Fruit fly (Drosophila melanogaster): Measurements from ENCODE around the gene COX7AL.

DNA sequence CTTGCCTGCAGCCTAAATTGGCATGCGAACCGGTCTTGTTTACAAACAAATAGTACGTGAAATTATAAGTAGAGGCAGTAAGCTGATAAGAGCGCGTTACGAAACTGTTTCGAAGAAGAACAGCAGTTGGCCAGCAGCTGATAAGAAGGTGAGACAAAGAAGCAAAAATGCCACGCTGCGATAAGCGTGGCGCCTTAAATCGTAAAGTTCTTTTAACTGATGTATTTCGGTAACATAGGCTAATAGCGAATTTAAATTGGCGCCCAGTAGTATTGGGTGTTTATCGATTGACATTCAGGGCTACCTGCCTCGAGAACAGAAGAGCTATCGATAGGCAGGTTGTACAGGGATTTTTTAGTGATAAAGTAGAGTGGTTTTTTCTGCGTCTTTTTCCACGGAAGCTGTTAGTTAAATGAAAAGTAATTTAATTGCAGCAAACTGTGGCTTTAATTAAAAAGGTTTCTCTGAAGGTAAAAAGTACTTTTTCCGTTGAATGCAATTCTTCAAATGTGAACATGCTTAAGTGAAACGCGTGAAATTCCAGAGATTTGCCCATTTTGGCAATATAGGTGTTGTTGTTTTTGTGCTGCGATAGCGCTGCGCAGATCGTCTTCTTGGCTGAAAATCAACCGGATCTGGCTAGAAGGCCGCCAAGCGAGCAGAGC, 13.3 kb downstream of the COX7AL start, which contains the start of gene stck:
- TF ChIP-seq insv (optimal IDR thresholded peaks at IDR 0.05) (no peak), Myc (optimal IDR thresholded peaks at IDR 0.05) (no peak)

All from Kc167 (cell line).